Fruit fly (Drosophila melanogaster) whole organism, prepupa: Measurements from ENCODE around the gene Mondo.

ENCODE experiments used
- CG3032 ChIP-seq: fragments of 200-800 bp; optimal IDR thresholded peaks from 2 replicates; lab custom pipeline; 2019; ENCODE audit warnings: missing biosample characterization, mild to moderate bottlenecking, missing genetic modification characterization, moderate library complexity
- cyc ChIP-seq: fragments of 200-800 bp; sonication (Bioruptor generic); optimal IDR thresholded peaks from 3 replicates; lab custom pipeline; 2016; ENCODE audit warnings: missing biosample characterization, missing genetic modification characterization
- fkh ChIP-seq: fragments of 200-800 bp; sonication (Bioruptor generic); optimal IDR thresholded peaks from 3 replicates; lab custom pipeline; 2017; ENCODE audit warnings: missing biosample characterization, mild to moderate bottlenecking, missing genetic modification characterization, moderate library complexity
- net ChIP-seq: fragments of 200-800 bp; sonication (Bioruptor generic); optimal IDR thresholded peaks from 3 replicates; lab custom pipeline; 2016; ENCODE audit warnings: missing biosample characterization, missing genetic modification characterization
- svp ChIP-seq: fragments of 200-800 bp; sonication (Bioruptor generic); peaks from one replicate; lab custom pipeline; 2016; ENCODE audit warnings: missing biosample characterization, missing genetic modification characterization

dm6 chr2L:21246687-21247086 is 63.2 kb downstream of the Mondo start:
- no peak for TF ChIP-seq CG3032 (tag; lab: Kevin White, UChicago)
- no peak for TF ChIP-seq net
- TF ChIP-seq svp = no peak
- TF ChIP-seq fkh = no peak
- TF ChIP-seq cyc (GFP tag; lab: Kevin White, UChicago) = no peak
